In genomic region chrX:1948508-1949065, dm6 we compare ENCODE assay signal across 5 fruit fly cellular contexts.
TF ChIP-seq lines count a peak whose summit lies in the region.

No protein-coding gene starts in this region.

- TF ChIP-seq CTCF in whole organism, embryonic (GFP tag; optimal IDR thresholded peaks at IDR 0.05; lab: Kevin White, UChicago): no peak

TF ChIP-seq in whole organism, adult, 20 proteins besides CTCF, POLR2A, EP300 and RAD21:
- TF ChIP-seq toe (GFP tag; optimal IDR thresholded peaks at IDR 0.05; lab: Kevin White, UChicago) (no peak), CG12768 (GFP tag; optimal IDR thresholded peaks at IDR 0.05; lab: Kevin White, UChicago) (no peak), Crg-1 (GFP tag; optimal IDR thresholded peaks at IDR 0.05; lab: Kevin White, UChicago) (peak; percentile 9), CG5204 (GFP tag; optimal IDR thresholded peaks at IDR 0.05; lab: Kevin White, UChicago) (no peak), cnc (optimal IDR thresholded peaks at IDR 0.05; lab: Kevin White, UChicago) (no peak), CG11617 (GFP tag; optimal IDR thresholded peaks at IDR 0.05; lab: Kevin White, UChicago) (peak; percentile 26), bab1 (GFP tag; optimal IDR thresholded peaks at IDR 0.05; lab: Kevin White, UChicago) (peak; percentile 89), kay (GFP tag; lab: Kevin White, UChicago; ENCODE audit: borderline replicate concordance) (no peak), tj (GFP tag; optimal IDR thresholded peaks at IDR 0.05; lab: Kevin White, UChicago) (peak; percentile 39), Hr96 (GFP tag; optimal IDR thresholded peaks at IDR 0.05; lab: Kevin White, UChicago) (no peak), pad (GFP tag; optimal IDR thresholded peaks at IDR 0.05; lab: Kevin White, UChicago) (peak; percentile 48), CG7101 (tag; optimal IDR thresholded peaks at IDR 0.05; lab: Kevin White, UChicago) (peak; percentile 79), CG14711 (tag; optimal IDR thresholded peaks at IDR 0.05; lab: Kevin White, UChicago) (peak; percentile 77), Clk (GFP tag; optimal IDR thresholded peaks at IDR 0.05; lab: Kevin White, UChicago) (no peak), CG7045 (GFP tag; optimal IDR thresholded peaks at IDR 0.05; lab: Kevin White, UChicago) (peak; percentile 8), CG1620 (GFP tag; optimal IDR thresholded peaks at IDR 0.05; lab: Kevin White, UChicago) (no peak), cic (GFP tag; optimal IDR thresholded peaks at IDR 0.05; lab: Kevin White, UChicago) (no peak), CG33017 (tag; optimal IDR thresholded peaks at IDR 0.05; lab: Kevin White, UChicago) (peak; percentile 16)

TF ChIP-seq in whole organism, embryonic, 481 proteins besides CTCF, POLR2A, EP300 and RAD21 (continues in another document):
- TF ChIP-seq CG34224 (GFP tag; IDR thresholded peaks at IDR 0.05; lab: Robert Waterston, UW; ENCODE audit: partially characterized antibody): no peak
- no peak for TF ChIP-seq ab (GFP tag; optimal IDR thresholded peaks at IDR 0.05; lab: Kevin White, UChicago)
- no peak for TF ChIP-seq CG15601 (tag; optimal IDR thresholded peaks at IDR 0.05; lab: Kevin White, UChicago)
- TF ChIP-seq Lhr (GFP tag; optimal IDR thresholded peaks at IDR 0.05; lab: Kevin White, UChicago): no peak
- TF ChIP-seq CG9876 (GFP tag; optimal IDR thresholded peaks at IDR 0.05; lab: Kevin White, UChicago): no peak
- TF ChIP-seq zfh2 (GFP tag; optimal IDR thresholded peaks at IDR 0.05; lab: Kevin White, UChicago): peak; percentile 86
- TF ChIP-seq Sox102F (GFP tag; optimal IDR thresholded peaks at IDR 0.05; lab: Kevin White, UChicago): peak; percentile 27
- peak; percentile 33; the same call in 1 of the 2 replicates for TF ChIP-seq Ada2b (GFP tag; IDR thresholded peaks at IDR 0.05; lab: Robert Waterston, UW)
- TF ChIP-seq Myb (GFP tag; optimal IDR thresholded peaks at IDR 0.05; lab: Kevin White, UChicago): peak; percentile 50
- no peak for TF ChIP-seq CG5180 (GFP tag; optimal IDR thresholded peaks at IDR 0.05; lab: Kevin White, UChicago)
- TF ChIP-seq run (tag; optimal IDR thresholded peaks at IDR 0.05; lab: Kevin White, UChicago): no peak
- no peak for TF ChIP-seq bowl (GFP tag; IDR thresholded peaks at IDR 0.05; lab: Robert Waterston, UW)
- TF ChIP-seq ems (GFP tag; optimal IDR thresholded peaks at IDR 0.05; lab: Kevin White, UChicago): no peak
- peak; percentile 55; the same call in 1 of the 2 replicates for TF ChIP-seq lmd (GFP tag; IDR thresholded peaks at IDR 0.05; lab: Robert Waterston, UW)
- TF ChIP-seq CG7987 (GFP tag; optimal IDR thresholded peaks at IDR 0.05; lab: Kevin White, UChicago): no peak
- 0 out of 2 replicates have a peak, but pooled peaks have one; percentile 25 for TF ChIP-seq CG32772 (GFP tag; IDR thresholded peaks at IDR 0.05; lab: Robert Waterston, UW)
- no peak for TF ChIP-seq CG4617 (GFP tag; optimal IDR thresholded peaks at IDR 0.05; lab: Kevin White, UChicago; ENCODE audit: borderline replicate concordance)
- TF ChIP-seq CG15696 (tag; optimal IDR thresholded peaks at IDR 0.05; lab: Kevin White, UChicago): no peak

TF ChIP-seq in whole organism, prepupa, 60 proteins besides CTCF, POLR2A, EP300 and RAD21 (continues in another document):
- TF ChIP-seq Ets96B (tag; optimal IDR thresholded peaks at IDR 0.05; lab: Kevin White, UChicago) (peak; percentile 89), CG32006 (GFP tag; optimal IDR thresholded peaks at IDR 0.05; lab: Kevin White, UChicago) (peak; percentile 92), net (GFP tag; optimal IDR thresholded peaks at IDR 0.05; lab: Kevin White, UChicago) (peak; percentile 92), Smox (GFP tag; optimal IDR thresholded peaks at IDR 0.05; lab: Kevin White, UChicago) (peak; percentile 89), Eip75B (GFP tag; optimal IDR thresholded peaks at IDR 0.05; lab: Kevin White, UChicago) (peak; percentile 87), CG4318 (GFP tag; optimal IDR thresholded peaks at IDR 0.05; lab: Kevin White, UChicago) (peak; percentile 81), vri (GFP tag; optimal IDR thresholded peaks at IDR 0.05; lab: Kevin White, UChicago) (no peak), Ets21C (GFP tag; optimal IDR thresholded peaks at IDR 0.05; lab: Kevin White, UChicago) (peak; percentile 79), CG10631 (GFP tag; optimal IDR thresholded peaks at IDR 0.05; lab: Kevin White, UChicago) (peak; percentile 89), esn (GFP tag; optimal IDR thresholded peaks at IDR 0.05; lab: Kevin White, UChicago) (peak; percentile 88), salr (GFP tag; optimal IDR thresholded peaks at IDR 0.05; lab: Kevin White, UChicago) (peak; percentile 69 to 89), CG11294 (GFP tag; IDR thresholded peaks at IDR 0.05; lab: Robert Waterston, UW) (peak; percentile 88), Met (GFP tag; optimal IDR thresholded peaks at IDR 0.05; lab: Kevin White, UChicago) (peak; percentile 91), CG9139 (GFP tag; optimal IDR thresholded peaks at IDR 0.05; lab: Kevin White, UChicago) (peak; percentile 62), CG6163 (GFP tag; IDR thresholded peaks at IDR 0.05; lab: Robert Waterston, UW) (peak; percentile 97), pdm3 (GFP tag; optimal IDR thresholded peaks at IDR 0.05; lab: Kevin White, UChicago) (peak; percentile 90), fkh (GFP tag; optimal IDR thresholded peaks at IDR 0.05; lab: Kevin White, UChicago) (no peak), Hr4 (GFP tag; optimal IDR thresholded peaks at IDR 0.05; lab: Kevin White, UChicago) (peak; percentile 87), CG16779 (tag; optimal IDR thresholded peaks at IDR 0.05; lab: Kevin White, UChicago) (peak; percentile 85), Lpt (GFP tag; optimal IDR thresholded peaks at IDR 0.05; lab: Kevin White, UChicago) (peak; percentile 85)

TF ChIP-seq in whole organism, pupa, 21 proteins besides CTCF, POLR2A, EP300 and RAD21:
- TF ChIP-seq CG17806 (tag; optimal IDR thresholded peaks at IDR 0.05; lab: Kevin White, UChicago) (peak; percentile 88), fd96Ca (GFP tag; IDR thresholded peaks at IDR 0.05; lab: Robert Waterston, UW) (peak; percentile 97), CG8301 (tag; optimal IDR thresholded peaks at IDR 0.05; lab: Kevin White, UChicago) (peak; percentile 95), D1 (tag; optimal IDR thresholded peaks at IDR 0.05; lab: Kevin White, UChicago) (peak; percentile 44), Pif1A (GFP tag; optimal IDR thresholded peaks at IDR 0.05; lab: Kevin White, UChicago) (peak; percentile 93), rn (GFP tag; IDR thresholded peaks at IDR 0.05; lab: Robert Waterston, UW) (peak; percentile 84), CG4496 (GFP tag; IDR thresholded peaks at IDR 0.05; lab: Robert Waterston, UW) (peak; percentile 98), CG32121 (GFP tag; IDR thresholded peaks at IDR 0.05; lab: Robert Waterston, UW) (peak; percentile 94), CG9948 (tag; optimal IDR thresholded peaks at IDR 0.05; lab: Kevin White, UChicago) (peak; percentile 85), Pif1B (GFP tag; optimal IDR thresholded peaks at IDR 0.05; lab: Kevin White, UChicago) (peak; percentile 93), EcR (GFP tag; optimal IDR thresholded peaks at IDR 0.05; lab: Kevin White, UChicago) (no peak), gl (tag; optimal IDR thresholded peaks at IDR 0.05; lab: Kevin White, UChicago) (peak; percentile 69), Ets98B (GFP tag; IDR thresholded peaks at IDR 0.05; lab: Robert Waterston, UW) (peak; percentile 94), Snoo (tag; optimal IDR thresholded peaks at IDR 0.05; lab: Kevin White, UChicago) (peak; percentile 90), CG12605 (GFP tag; IDR thresholded peaks at IDR 0.05; lab: Robert Waterston, UW) (peak; percentile 96), CG34367 (tag; optimal IDR thresholded peaks at IDR 0.05; lab: Kevin White, UChicago) (peak; percentile 91), CG8159 (tag; optimal IDR thresholded peaks at IDR 0.05; lab: Kevin White, UChicago) (peak; percentile 99), CG10348 (GFP tag; IDR thresholded peaks at IDR 0.05; lab: Robert Waterston, UW) (no peak), CG14655 (GFP tag; optimal IDR thresholded peaks at IDR 0.05; lab: Kevin White, UChicago) (peak; percentile 95), CG13204 (GFP tag; optimal IDR thresholded peaks at IDR 0.05; lab: Kevin White, UChicago) (peak; percentile 66), CG15710 (tag; optimal IDR thresholded peaks at IDR 0.05; lab: Kevin White, UChicago) (peak; percentile 86)
TF ChIP-seq in whole organism, pupa: peak in this region for 19.

TF ChIP-seq in whole organism, wandering third instar larva, 38 proteins besides CTCF, POLR2A, EP300 and RAD21 (continues in another document):
- TF ChIP-seq h (GFP tag; optimal IDR thresholded peaks at IDR 0.05; lab: Kevin White, UChicago): peak; percentile 91
- TF ChIP-seq Dfd (GFP tag; optimal IDR thresholded peaks at IDR 0.05; lab: Kevin White, UChicago): no peak
- TF ChIP-seq rgr (GFP tag; optimal IDR thresholded peaks at IDR 0.05; lab: Kevin White, UChicago): peak; percentile 93
- TF ChIP-seq psq (GFP tag; optimal IDR thresholded peaks at IDR 0.05; lab: Kevin White, UChicago): peak; percentile 88
- no peak for TF ChIP-seq Abd-B (GFP tag; optimal IDR thresholded peaks at IDR 0.05; lab: Kevin White, UChicago)
- TF ChIP-seq Hr83 (GFP tag; optimal IDR thresholded peaks at IDR 0.05; lab: Kevin White, UChicago; ENCODE audit: poor library complexity, severe bottlenecking): no peak
- no peak for TF ChIP-seq pan (optimal IDR thresholded peaks at IDR 0.05; lab: Kevin White, UChicago)
- TF ChIP-seq CG32264 (GFP tag; optimal IDR thresholded peaks at IDR 0.05; lab: Kevin White, UChicago): peak; percentile 70
- TF ChIP-seq ey (GFP tag; optimal IDR thresholded peaks at IDR 0.05; lab: Kevin White, UChicago): peak; percentile 87
- peak; percentile 88 for TF ChIP-seq br (GFP tag; optimal IDR thresholded peaks at IDR 0.05; lab: Kevin White, UChicago)
- peak; percentile 91 for TF ChIP-seq dmrt93B (GFP tag; optimal IDR thresholded peaks at IDR 0.05; lab: Kevin White, UChicago)
- TF ChIP-seq dsf (GFP tag; optimal IDR thresholded peaks at IDR 0.05; lab: Kevin White, UChicago; ENCODE audit: borderline replicate concordance): no peak
- TF ChIP-seq Rel (GFP tag; optimal IDR thresholded peaks at IDR 0.05; lab: Kevin White, UChicago): no peak
- peak; percentile 72 for TF ChIP-seq Rel (tag; optimal IDR thresholded peaks at IDR 0.05; lab: Kevin White, UChicago)
- TF ChIP-seq woc (GFP tag; optimal IDR thresholded peaks at IDR 0.05; lab: Kevin White, UChicago): peak; percentile 42
- TF ChIP-seq lola (GFP tag; optimal IDR thresholded peaks at IDR 0.05; lab: Kevin White, UChicago): no peak
- TF ChIP-seq HLH106 (tag; optimal IDR thresholded peaks at IDR 0.05; lab: Kevin White, UChicago): peak; percentile 92
- TF ChIP-seq CG9705 (GFP tag; optimal IDR thresholded peaks at IDR 0.05; lab: Kevin White, UChicago): peak; percentile 61
- no peak for TF ChIP-seq tai (GFP tag; optimal IDR thresholded peaks at IDR 0.05; lab: Kevin White, UChicago)
- TF ChIP-seq GATAd (GFP tag; optimal IDR thresholded peaks at IDR 0.05; lab: Kevin White, UChicago): no peak
- TF ChIP-seq foxo (GFP tag; optimal IDR thresholded peaks at IDR 0.05; lab: Kevin White, UChicago): peak in 1 of 2 experiments; percentile 93
- TF ChIP-seq fru (GFP tag; optimal IDR thresholded peaks at IDR 0.05; lab: Kevin White, UChicago): peak; percentile 91
- no peak for TF ChIP-seq usp (GFP tag; optimal IDR thresholded peaks at IDR 0.05; lab: Kevin White, UChicago)
